Worm (Caenorhabditis elegans) whole organism, early embryonic: ENCODE measurements around the gene cyl-1.

Experiments
- B0310.2 ChIP-seq: sonication (generic microtip); optimal IDR thresholded peaks from 2 replicates; lab custom pipeline; 2016; ENCODE audit warnings: mild to moderate bottlenecking, missing genetic modification characterization, missing compliant biosample characterization
- F13C5.2 ChIP-seq: sonication (generic microtip); optimal IDR thresholded peaks from 2 replicates; lab custom pipeline; 2017; ENCODE audit warnings: mild to moderate bottlenecking, missing genetic modification characterization, inconsistent platforms, missing compliant biosample characterization
- aly-1 ChIP-seq: sonication (generic microtip); optimal IDR thresholded peaks from 2 replicates; lab custom pipeline; 2016; ENCODE audit warnings: missing genetic modification characterization, missing compliant biosample characterization
- ama-1 ChIP-seq: fragments of 150-350 bp; optimal IDR thresholded peaks from 2 replicates; lab custom pipeline; 2014
- ceh-13 ChIP-seq: fragments of 200-800 bp; sonication (Bioruptor generic); optimal IDR thresholded peaks from 2 replicates; lab custom pipeline; 2018; ENCODE audit warnings: mild to moderate bottlenecking, missing genetic modification characterization, missing compliant biosample characterization
- ceh-36 ChIP-seq: sonication (generic microtip); optimal IDR thresholded peaks from 2 replicates; lab custom pipeline; 2016; ENCODE audit warnings: missing genetic modification characterization, inconsistent platforms, missing compliant biosample characterization
- ets-7 ChIP-seq: sonication (generic microtip); optimal IDR thresholded peaks from 2 replicates; lab custom pipeline; 2016; ENCODE audit warnings: missing genotype, missing genetic modification characterization, missing compliant biosample characterization
- flt-1 ChIP-seq: fragments of 200-800 bp; sonication (Bioruptor generic); IDR thresholded peaks from 2 replicates; pipeline ENCODE4 v1.3.6; 2022; ENCODE audit warnings: missing genetic modification characterization, missing compliant biosample characterization
- hmbx-1 ChIP-seq: sonication (generic microtip); optimal IDR thresholded peaks from 2 replicates; lab custom pipeline; 2016; ENCODE audit warnings: mild to moderate bottlenecking, missing genetic modification characterization, missing compliant biosample characterization
- hmg-4 ChIP-seq: fragments of 200-800 bp; sonication (Bioruptor generic); optimal IDR thresholded peaks from 2 replicates; lab custom pipeline; 2018; ENCODE audit warnings: mild to moderate bottlenecking, missing genetic modification characterization, missing compliant biosample characterization
- hnd-1 ChIP-seq: sonication (generic microtip); optimal IDR thresholded peaks from 2 replicates; lab custom pipeline; 2016; ENCODE audit warnings: missing genetic modification characterization, missing compliant biosample characterization
- pes-1 ChIP-seq: fragments of 200-800 bp; sonication (Bioruptor generic); IDR thresholded peaks from 2 replicates; pipeline ENCODE4 v1.3.6; 2022; ENCODE audit warnings: missing genetic modification reagents, missing genetic modification characterization, missing compliant biosample characterization
- scrt-1 ChIP-seq: fragments of 200-800 bp; sonication (Bioruptor generic); IDR thresholded peaks from 2 replicates; pipeline ENCODE4 v1.3.6; 2022; ENCODE audit warnings: missing genetic modification characterization, missing compliant biosample characterization
- sea-1 ChIP-seq: fragments of 200-800 bp; sonication (Bioruptor generic); conservative IDR thresholded peaks from 2 replicates; pipeline ENCODE4 v1.3.6; 2022; ENCODE audit warnings: missing genetic modification characterization, missing compliant biosample characterization
- tbx-11 ChIP-seq: fragments of 200-800 bp; sonication (Bioruptor generic); IDR thresholded peaks from 2 replicates; pipeline ENCODE4 v1.3.6; 2022; ENCODE audit warnings: missing genetic modification characterization, missing compliant biosample characterization
- tbx-37 ChIP-seq: fragments of 200-800 bp; sonication (Bioruptor generic); conservative IDR thresholded peaks from 2 replicates; pipeline ENCODE4 v1.3.6; 2022; ENCODE audit warnings: missing genetic modification reagents, missing genetic modification characterization, missing compliant biosample characterization
- tra-4 ChIP-seq: sonication (generic microtip); optimal IDR thresholded peaks from 2 replicates; lab custom pipeline; 2017; ENCODE audit warnings: missing genetic modification characterization, missing compliant biosample characterization

The cyl-1 gene

DNA sequence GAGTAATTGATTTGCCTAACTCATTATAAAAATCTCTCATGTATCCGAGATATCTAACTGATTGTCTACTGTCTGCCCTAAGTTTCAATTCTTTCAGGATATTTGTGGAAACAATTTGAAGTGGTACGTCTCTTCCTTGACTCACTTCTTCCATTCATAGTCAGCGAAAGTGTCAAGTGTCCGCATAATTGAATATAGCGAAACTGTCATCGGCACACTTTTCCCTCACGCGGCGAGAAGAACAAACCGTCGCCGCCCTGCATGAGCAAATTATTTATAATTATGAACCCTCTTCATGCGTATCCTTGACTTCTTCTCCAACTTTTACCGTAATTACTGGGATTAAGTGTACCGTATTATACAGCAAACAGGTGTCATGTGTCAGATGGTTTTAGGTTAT lies 44.9 kb downstream of the cyl-1 start:
- TF ChIP-seq ets-7 (tag; lab: Kevin White, UChicago) (no peak), pes-1 (no peak)

DNA sequence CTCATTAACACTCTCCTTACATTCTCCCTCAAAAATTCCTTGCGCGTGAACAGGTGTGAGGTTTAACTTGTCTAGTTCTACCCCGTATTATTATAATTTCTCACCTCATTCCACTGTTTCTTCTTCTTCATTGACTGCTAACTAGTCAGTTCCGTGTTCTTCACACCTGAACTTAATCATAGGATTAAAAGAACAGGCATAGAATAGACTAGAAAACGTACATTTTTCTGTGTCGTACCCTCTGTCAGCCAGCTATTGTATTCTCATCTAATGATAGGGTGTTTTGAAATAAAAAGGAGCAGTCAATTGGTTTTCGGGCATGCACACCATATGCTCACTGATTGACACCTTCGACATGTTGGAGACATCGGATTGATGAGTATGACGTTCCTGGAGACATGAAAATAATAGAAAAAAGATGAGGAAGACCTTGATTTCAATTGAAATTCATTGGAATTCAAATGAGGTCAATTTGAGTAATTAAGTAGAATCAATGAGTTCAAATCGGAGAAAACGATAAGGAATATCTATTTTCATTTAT lies 46.0 kb downstream of the cyl-1 start:
- TF ChIP-seq ets-7 (tag; lab: Kevin White, UChicago) (no peak), pes-1 (no peak), hmg-4 (GFP tag; lab: Kevin White, UChicago) (no peak), F13C5.2 (no peak), ama-1 (no peak), flt-1 (no peak), B0310.2 (tag; lab: Kevin White, UChicago) (no peak), tbx-37 (GFP tag; lab: Robert Waterston, UW) (no peak), tbx-11 (GFP tag; lab: Robert Waterston, UW) (no peak), scrt-1 (no peak), aly-1 (tag; lab: Kevin White, UChicago) (no peak), tra-4 (tag; lab: Kevin White, UChicago) (no peak), hnd-1 (tag; lab: Kevin White, UChicago) (no peak), ceh-36 (no peak), ceh-13 (GFP tag; lab: Kevin White, UChicago) (no peak), sea-1 (no peak), hmbx-1 (tag; lab: Kevin White, UChicago) (no peak)

DNA sequence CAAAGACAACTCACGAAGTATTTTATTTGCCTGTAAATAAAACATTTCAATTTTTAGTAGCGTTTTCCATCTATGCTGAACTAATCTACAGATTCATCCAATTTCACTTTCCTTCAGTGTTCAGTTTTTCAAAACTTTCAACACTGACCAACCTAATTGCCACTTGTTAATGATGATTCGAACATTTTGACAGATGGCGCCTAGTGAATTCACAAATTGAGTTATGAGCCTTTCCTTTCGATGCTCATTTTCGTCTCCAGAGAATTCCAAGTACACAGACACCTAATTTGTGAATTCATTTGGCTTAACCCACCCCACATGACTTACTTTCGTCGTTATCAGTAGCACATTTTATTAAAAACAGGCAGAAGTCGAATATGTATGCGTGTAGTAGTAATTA lies 46.7 kb downstream of the cyl-1 start:
- TF ChIP-seq tbx-11 (GFP tag; lab: Robert Waterston, UW): no peak
- no peak for TF ChIP-seq scrt-1

DNA sequence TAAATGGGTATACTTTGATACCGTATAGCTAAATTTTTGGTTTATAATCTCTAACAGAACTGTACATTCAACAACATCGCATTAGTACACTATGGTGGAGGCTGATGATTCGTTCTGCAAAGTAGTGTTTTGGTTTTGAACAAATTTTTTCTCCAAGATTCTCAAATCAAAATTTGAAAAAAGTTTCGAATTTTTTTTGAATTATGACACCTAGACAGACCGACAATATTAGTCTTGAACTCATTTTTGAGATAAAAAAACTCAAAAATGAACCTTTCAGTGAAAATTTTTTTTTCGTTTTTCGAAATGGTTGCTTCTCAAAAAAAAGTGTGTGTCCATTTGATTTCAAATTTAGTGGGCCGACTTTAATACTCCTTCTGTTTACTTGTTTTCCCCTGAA lies 48.1 kb downstream of the cyl-1 start:
- TF ChIP-seq aly-1 (tag; lab: Kevin White, UChicago) (no peak), scrt-1 (no peak), tbx-37 (GFP tag; lab: Robert Waterston, UW) (no peak), ets-7 (tag; lab: Kevin White, UChicago) (no peak)

DNA sequence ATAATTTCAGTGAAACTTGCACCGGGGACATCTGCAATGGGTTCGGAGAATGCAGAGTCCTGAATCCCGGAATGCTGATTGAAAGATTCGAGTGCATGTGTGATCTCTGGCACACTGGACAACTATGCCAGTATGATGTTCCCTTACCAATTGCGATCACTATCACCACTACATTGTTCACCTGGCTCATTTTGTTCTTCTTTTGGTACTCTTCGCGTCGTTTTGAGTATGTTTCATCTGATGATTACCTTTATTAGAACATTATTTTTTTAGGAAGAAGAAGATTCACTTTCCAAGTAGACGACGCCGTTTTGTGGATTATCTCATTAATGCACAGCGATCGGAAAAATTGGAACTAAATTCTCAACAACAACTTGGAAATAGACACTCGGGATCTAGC lies 49.8 kb downstream of the cyl-1 start:
- TF ChIP-seq B0310.2 (tag; lab: Kevin White, UChicago): no peak
- TF ChIP-seq aly-1 (tag; lab: Kevin White, UChicago): no peak
- no peak for TF ChIP-seq F13C5.2
- no peak for TF ChIP-seq ceh-36
- TF ChIP-seq hnd-1 (tag; lab: Kevin White, UChicago): no peak
- TF ChIP-seq scrt-1: no peak
- no peak for TF ChIP-seq pes-1
- no peak for TF ChIP-seq tbx-37 (GFP tag; lab: Robert Waterston, UW)
- no peak for TF ChIP-seq tbx-11 (GFP tag; lab: Robert Waterston, UW)
- no peak for TF ChIP-seq tra-4 (tag; lab: Kevin White, UChicago)
- no peak for TF ChIP-seq hmbx-1 (tag; lab: Kevin White, UChicago)
- TF ChIP-seq ama-1: no peak
- no peak for TF ChIP-seq hmg-4 (GFP tag; lab: Kevin White, UChicago)
- no peak for TF ChIP-seq sea-1
- TF ChIP-seq flt-1: no peak
- no peak for TF ChIP-seq ceh-13 (GFP tag; lab: Kevin White, UChicago)
- no peak for TF ChIP-seq ets-7 (tag; lab: Kevin White, UChicago)

DNA sequence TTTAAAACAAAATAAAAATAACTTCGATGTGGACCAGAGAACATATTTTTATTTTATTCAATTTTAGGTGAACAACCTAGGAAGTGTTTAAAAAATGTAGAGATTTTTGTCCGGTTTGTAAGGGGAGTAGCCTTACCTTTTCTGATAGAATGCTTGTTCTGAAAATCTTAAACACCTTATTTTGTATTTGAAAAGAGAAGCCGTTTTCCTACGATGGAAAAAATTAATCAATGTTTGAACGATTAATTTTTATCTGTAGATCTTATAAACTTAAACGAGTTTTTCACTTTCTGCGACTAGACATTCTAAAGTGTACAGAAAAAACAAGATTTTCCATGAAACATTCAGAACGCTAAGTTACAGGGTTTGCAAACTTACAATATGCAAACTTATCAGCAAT lies 51.2 kb downstream of the cyl-1 start, which contains the start of gene F58H1.6:
F58H1.6 (plus strand) TSS at position 301 of the 400 bp plus-strand sequence.
- TF ChIP-seq tbx-11 (GFP tag; lab: Robert Waterston, UW) (no peak), tra-4 (tag; lab: Kevin White, UChicago) (no peak), flt-1 (no peak), hmg-4 (GFP tag; lab: Kevin White, UChicago) (no peak), ama-1 (no peak), ceh-13 (GFP tag; lab: Kevin White, UChicago) (no peak), ceh-36 (no peak)

DNA sequence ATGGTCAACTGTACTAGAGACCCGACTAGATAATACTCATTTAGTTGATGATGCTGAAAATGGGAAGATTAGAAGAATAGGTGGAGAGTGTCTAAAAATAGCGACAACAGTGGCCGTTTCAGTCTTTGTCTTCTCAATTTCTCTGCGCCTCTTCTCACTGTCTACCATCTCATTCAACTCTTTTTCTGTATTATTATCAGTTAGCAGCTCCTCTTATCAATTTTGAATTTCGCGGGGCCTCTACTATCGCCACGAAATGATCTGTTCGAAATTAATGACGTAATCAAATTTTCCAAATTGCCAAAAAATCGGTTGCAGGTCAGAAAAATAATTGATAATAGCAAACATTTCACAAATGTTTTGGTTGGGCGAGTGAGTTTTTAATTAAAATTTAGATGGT lies 51.9 kb downstream of the cyl-1 start:
- TF ChIP-seq hmbx-1 (tag; lab: Kevin White, UChicago) (no peak), hnd-1 (tag; lab: Kevin White, UChicago) (no peak), ets-7 (tag; lab: Kevin White, UChicago) (no peak), pes-1 (no peak), F13C5.2 (no peak), tra-4 (tag; lab: Kevin White, UChicago) (no peak), ceh-36 (no peak), B0310.2 (tag; lab: Kevin White, UChicago) (no peak), scrt-1 (no peak), ama-1 (no peak), tbx-11 (GFP tag; lab: Robert Waterston, UW) (no peak), aly-1 (tag; lab: Kevin White, UChicago) (no peak), flt-1 (no peak), hmg-4 (GFP tag; lab: Kevin White, UChicago) (no peak), sea-1 (no peak), tbx-37 (GFP tag; lab: Robert Waterston, UW) (no peak)
